Fruit fly (Drosophila melanogaster) whole organism, pupa: Measurements from ENCODE around the gene Drsl4.

Source experiments
- CG10348 ChIP-seq: fragments of 200-800 bp; sonication (Bioruptor generic); IDR thresholded peaks from 2 replicates; pipeline ENCODE4 v1.3.6; 2022; ENCODE audit warnings: missing biosample characterization, missing genetic modification characterization
- CG12605 ChIP-seq: fragments of 200-800 bp; sonication (Bioruptor generic); IDR thresholded peaks from 2 replicates; pipeline ENCODE4 v1.3.6; 2022; ENCODE audit warnings: missing biosample characterization, missing genetic modification characterization
- CG13204 ChIP-seq: fragments of 200-800 bp; sonication (Bioruptor generic); optimal IDR thresholded peaks from 2 replicates; lab custom pipeline; 2018; ENCODE audit warnings: missing biosample characterization, mild to moderate bottlenecking, missing genetic modification characterization, moderate library complexity
- CG14655 ChIP-seq: fragments of 200-800 bp; sonication (Bioruptor generic); optimal IDR thresholded peaks from 3 replicates; lab custom pipeline; 2017; ENCODE audit warnings: mild to moderate bottlenecking, missing biosample characterization, missing genetic modification reagents, missing genetic modification characterization
- CG15710 ChIP-seq: fragments of 200-800 bp; sonication (Bioruptor generic); optimal IDR thresholded peaks from 2 replicates; lab custom pipeline; 2018; ENCODE audit warnings: missing biosample characterization, mild to moderate bottlenecking, missing genetic modification characterization, moderate library complexity
- CG32121 ChIP-seq: fragments of 200-800 bp; sonication (Bioruptor generic); IDR thresholded peaks from 2 replicates; pipeline ENCODE4 v1.3.6; 2022; ENCODE audit warnings: missing biosample characterization, missing genetic modification characterization
- CG8159 ChIP-seq: fragments of 200-800 bp; sonication (Bioruptor generic); optimal IDR thresholded peaks from 3 replicates; lab custom pipeline; 2018; ENCODE audit warnings: missing biosample characterization, mild to moderate bottlenecking, missing genetic modification characterization, moderate library complexity
- D1 ChIP-seq: fragments of 200-800 bp; sonication (Bioruptor generic); optimal IDR thresholded peaks from 2 replicates; lab custom pipeline; 2018; ENCODE audit warnings: missing biosample characterization, mild to moderate bottlenecking, missing genetic modification characterization, moderate library complexity
- EcR ChIP-seq: fragments of 200-800 bp; sonication (Bioruptor generic); optimal IDR thresholded peaks from 3 replicates; lab custom pipeline; 2019; ENCODE audit warnings: missing biosample characterization, missing genetic modification characterization, mild to moderate bottlenecking, moderate library complexity, missing genetic modification reagents
- Ets98B ChIP-seq: fragments of 200-800 bp; sonication (Bioruptor generic); IDR thresholded peaks from 2 replicates; pipeline ENCODE4 v1.3.6; 2022; ENCODE audit warnings: missing biosample characterization, missing genetic modification characterization
- Pif1A ChIP-seq: fragments of 200-800 bp; sonication (Bioruptor generic); optimal IDR thresholded peaks from 3 replicates; lab custom pipeline; 2016; ENCODE audit warnings: missing biosample characterization, missing genetic modification characterization
- fd96Ca ChIP-seq: fragments of 200-800 bp; sonication (Bioruptor generic); IDR thresholded peaks from 3 replicates; pipeline ENCODE4 v1.3.6; 2022; ENCODE audit warnings: missing biosample characterization, missing genetic modification characterization
- gl ChIP-seq: fragments of 200-800 bp; sonication (Bioruptor generic); optimal IDR thresholded peaks from 2 replicates; lab custom pipeline; 2018; ENCODE audit warnings: missing biosample characterization, mild to moderate bottlenecking, missing genetic modification characterization

dm6 chr3L:3316441-3316840, 1.0 kb downstream of the Drsl4 start, which contains the start of gene Drsl5:
- TF ChIP-seq CG15710 (tag; lab: Kevin White, UChicago) (no peak), fd96Ca (GFP tag; lab: Robert Waterston, UW) (no peak), CG14655 (no peak), CG8159 (tag; lab: Kevin White, UChicago) (no peak), gl (tag; lab: Kevin White, UChicago) (no peak), CG10348 (GFP tag; lab: Robert Waterston, UW) (no peak), D1 (tag; lab: Kevin White, UChicago) (no peak), Ets98B (no peak), CG13204 (GFP tag; lab: Kevin White, UChicago) (no peak), EcR (GFP tag; lab: Kevin White, UChicago) (no peak), CG12605 (GFP tag; lab: Robert Waterston, UW) (no peak), Pif1A (GFP tag; lab: Kevin White, UChicago) (no peak), CG32121 (GFP tag; lab: Robert Waterston, UW) (no peak)
